Worm (Caenorhabditis elegans) whole organism, L2 larva: Measurements from ENCODE around the gene R186.3.

ENCODE experiments used
- F13H6.1 ChIP-seq: sonication (generic microtip); optimal IDR thresholded peaks from 2 replicates; lab custom pipeline; 2016; ENCODE audit warnings: missing genetic modification characterization, missing compliant biosample characterization
- R02D3.7 ChIP-seq: fragments of 150-350 bp; optimal IDR thresholded peaks from 2 replicates; lab custom pipeline; 2014; ENCODE audit warnings: missing biosample characterization, missing genetic modification characterization
- ZK546.5 ChIP-seq: sonication (generic microtip); optimal IDR thresholded peaks from 2 replicates; lab custom pipeline; 2017; ENCODE audit warnings: missing biosample characterization, missing genetic modification characterization
- aly-2 ChIP-seq: fragments of 150-350 bp; optimal IDR thresholded peaks from 2 replicates; lab custom pipeline; 2014; ENCODE audit warnings: missing biosample characterization, missing genetic modification characterization
- ceh-82 ChIP-seq: fragments of 150-350 bp; optimal IDR thresholded peaks from 2 replicates; lab custom pipeline; 2014; ENCODE audit warnings: missing biosample characterization, missing genetic modification characterization
- crh-2 ChIP-seq: sonication (generic microtip); optimal IDR thresholded peaks from 2 replicates; lab custom pipeline; 2017; ENCODE audit warnings: missing biosample characterization, missing genetic modification characterization
- dmd-4 ChIP-seq: sonication (generic microtip); optimal IDR thresholded peaks from 2 replicates; lab custom pipeline; 2017; ENCODE audit warnings: missing biosample characterization, missing genetic modification characterization
- egl-27 ChIP-seq: sonication (generic microtip); optimal IDR thresholded peaks from 3 replicates; lab custom pipeline; 2017; ENCODE audit warnings: missing biosample characterization, missing genetic modification reagents, missing genetic modification characterization
- elt-3 ChIP-seq: sonication (generic microtip); optimal IDR thresholded peaks from 2 replicates; lab custom pipeline; 2017; ENCODE audit warnings: missing biosample characterization, missing genetic modification characterization
- fos-1 ChIP-seq: fragments of 150-350 bp; optimal IDR thresholded peaks from 2 replicates; lab custom pipeline; 2014; ENCODE audit warnings: missing biosample characterization, missing genetic modification characterization
- gmeb-1 ChIP-seq: fragments of 150-350 bp; optimal IDR thresholded peaks from 2 replicates; lab custom pipeline; 2014; ENCODE audit warnings: missing biosample characterization, missing genetic modification characterization
- lin-11 ChIP-seq: fragments of 150-350 bp; sonication (generic microtip); optimal IDR thresholded peaks from 2 replicates; lab custom pipeline; 2014; ENCODE audit warnings: missing biosample characterization, missing genetic modification characterization, inconsistent platforms, mixed read lengths
- lin-39 ChIP-seq: fragments of 150-350 bp; optimal IDR thresholded peaks from 2 replicates; lab custom pipeline; 2014; ENCODE audit warnings: missing biosample characterization, missing genetic modification reagents, missing genetic modification characterization
- mab-5 ChIP-seq: fragments of 150-350 bp; optimal IDR thresholded peaks from 2 replicates; lab custom pipeline; 2014; ENCODE audit warnings: missing biosample characterization, missing genetic modification characterization
- mbf-1 ChIP-seq: sonication (generic microtip); optimal IDR thresholded peaks from 2 replicates; lab custom pipeline; 2017; ENCODE audit warnings: missing biosample characterization, missing genetic modification characterization
- mdl-1 ChIP-seq, 2 experiments: fragments of 150-350 bp in 1 of 2; sonication (generic microtip) in 1 of 2; optimal IDR thresholded peaks; 2 replicates each; lab custom pipeline; 2017; ENCODE audit warnings: missing biosample characterization in 2 of 2, missing genetic modification characterization in 2 of 2
- nhr-23 ChIP-seq: fragments of 150-350 bp; optimal IDR thresholded peaks from 2 replicates; lab custom pipeline; 2014; ENCODE audit warnings: missing biosample characterization, missing genetic modification reagents, missing genetic modification characterization
- nhr-237 ChIP-seq: fragments of 150-350 bp; optimal IDR thresholded peaks from 2 replicates; lab custom pipeline; 2014; ENCODE audit warnings: missing biosample characterization, missing genetic modification characterization
- nhr-6 ChIP-seq: fragments of 150-350 bp; optimal IDR thresholded peaks from 2 replicates; lab custom pipeline; 2014; ENCODE audit warnings: missing biosample characterization, missing genetic modification characterization
- peb-1 ChIP-seq: fragments of 150-350 bp; optimal IDR thresholded peaks from 2 replicates; lab custom pipeline; 2014; ENCODE audit warnings: missing biosample characterization, missing genetic modification characterization
- skn-1 ChIP-seq: sonication (generic microtip); optimal IDR thresholded peaks from 2 replicates; lab custom pipeline; 2017; ENCODE audit warnings: missing biosample characterization, missing genetic modification characterization
- sma-9 ChIP-seq, 2 experiments: fragments of 150-350 bp in 1 of 2; sonication (generic microtip) in 1 of 2; optimal IDR thresholded peaks; 2 replicates each; lab custom pipeline; 2014 to 2016; ENCODE audit warnings: missing genetic modification characterization in 2 of 2, mild to moderate bottlenecking in 1 of 2, missing biosample characterization in 1 of 2, missing compliant biosample characterization in 1 of 2, missing genetic modification reagents in 1 of 2, moderate library complexity in 1 of 2
- snpc-4 ChIP-seq: fragments of 150-350 bp; optimal IDR thresholded peaks from 2 replicates; lab custom pipeline; 2014; ENCODE audit warnings: missing biosample characterization, missing genetic modification characterization
- unc-55 ChIP-seq: fragments of 150-350 bp; sonication (generic microtip); optimal IDR thresholded peaks from 3 replicates; lab custom pipeline; 2014; ENCODE audit warnings: missing biosample characterization, missing genetic modification reagents, missing genetic modification characterization
- ztf-1 ChIP-seq: fragments of 200-800 bp; sonication (Bioruptor generic); conservative IDR thresholded peaks from 2 replicates; pipeline ENCODE4 v1.3.6; 2022; ENCODE audit warnings: missing genetic modification characterization, missing compliant biosample characterization
- ztf-11 ChIP-seq: sonication (generic microtip); optimal IDR thresholded peaks from 2 replicates; lab custom pipeline; 2017; ENCODE audit warnings: missing biosample characterization, missing genetic modification characterization

R186.3 gene

ce11 chrV:12922308-12922707 lies 44.7 kb downstream of the R186.3 start, which contains the start of gene dhrs-4:
TSS of gene dhrs-4 (plus strand) at chrV:12922608.
- TF ChIP-seq dmd-4 (tag; lab: Kevin White, UChicago) (no peak), gmeb-1 (tag; lab: Kevin White, UChicago) (no peak), ceh-82 (tag; lab: Kevin White, UChicago) (no peak), nhr-6 (tag; lab: Kevin White, UChicago) (no peak), mbf-1 (tag; lab: Kevin White, UChicago) (no peak), lin-11 (tag; lab: Kevin White, UChicago) (no peak), lin-39 (tag; lab: Kevin White, UChicago) (no peak), snpc-4 (tag; lab: Kevin White, UChicago) (no peak), mab-5 (tag; lab: Kevin White, UChicago) (no peak), skn-1 (tag; lab: Kevin White, UChicago) (no peak), ztf-11 (tag; lab: Kevin White, UChicago) (no peak), egl-27 (tag; lab: Kevin White, UChicago) (no peak), R02D3.7 (tag; lab: Kevin White, UChicago) (no peak), F13H6.1 (tag; lab: Kevin White, UChicago) (no peak), ZK546.5 (no peak), peb-1 (no peak), elt-3 (tag; lab: Kevin White, UChicago) (no peak), unc-55 (no peak), nhr-237 (no peak), nhr-23 (no peak)

ce11 chrV:12921680-12922079 lies 45.3 kb downstream of the R186.3 start:
- TF ChIP-seq fos-1 (peak; percentile 73), gmeb-1 (tag; lab: Kevin White, UChicago) (peak; percentile 34), crh-2 (tag; lab: Kevin White, UChicago) (peak; percentile 43), sma-9 (GFP tag; optimal IDR thresholded peaks at IDR 0.05; lab: Kevin White, UChicago) (peak; percentile 75), sma-9 (tag; optimal IDR thresholded peaks at IDR 0.05; lab: Kevin White, UChicago) (no peak), aly-2 (tag; lab: Kevin White, UChicago) (no peak), ztf-1 (GFP tag; lab: Robert Waterston, UW) (no peak)

- peak; percentile 3 for TF ChIP-seq fos-1
- TF ChIP-seq mdl-1 (tag; optimal IDR thresholded peaks at IDR 0.05; lab: Kevin White, UChicago): no peak
Measured at ce11 chrV:12919705-12920104, 47.3 kb downstream of the R186.3 start, which contains the start of gene lipl-1. TSS of gene lipl-1 (plus strand) at chrV:12919986.
